Worm (Caenorhabditis elegans) whole organism, young adult: ENCODE measurements around the gene mog-5.

ENCODE experiments used
- F55B11.4 ChIP-seq: sonication (generic microtip); optimal IDR thresholded peaks from 2 replicates; lab custom pipeline; 2016; ENCODE audit warnings: missing compliant biosample characterization, missing genetic modification characterization, borderline replicate concordance; ENCODE audit not compliant: insufficient read depth
- T07F8.4 ChIP-seq: sonication (generic microtip); optimal IDR thresholded peaks from 2 replicates; lab custom pipeline; 2016; ENCODE audit warnings: mild to moderate bottlenecking, missing genetic modification characterization, moderate library complexity, missing compliant biosample characterization
- ama-1 ChIP-seq, 3 experiments: fragments of 150-350 bp in 1 of 3; sonication (generic microtip) in 2 of 3; optimal IDR thresholded peaks; 2 replicates each; lab custom pipeline; 2014 to 2018; ENCODE audit warnings: missing biosample characterization in 2 of 3, missing genetic modification characterization in 2 of 3, missing genetic modification reagents in 2 of 3
- dpl-1 ChIP-seq: fragments of 150-350 bp; optimal IDR thresholded peaks from 2 replicates; lab custom pipeline; 2014; ENCODE audit warnings: missing biosample characterization, missing genetic modification reagents, missing genetic modification characterization
- efl-1 ChIP-seq: fragments of 150-350 bp; optimal IDR thresholded peaks from 2 replicates; lab custom pipeline; 2014; ENCODE audit warnings: missing biosample characterization, missing genetic modification reagents, missing genetic modification characterization
- lin-35 ChIP-seq, 3 experiments: fragments of 150-350 bp in 2 of 3; sonication (generic microtip) in 1 of 3; optimal IDR thresholded peaks; 2 replicates each; lab custom pipeline; 2014 to 2018; ENCODE audit warnings: missing biosample characterization in 3 of 3, missing genetic modification characterization in 3 of 3, missing genetic modification reagents in 3 of 3
- madf-3 ChIP-seq: fragments of 200-800 bp; sonication (Bioruptor generic); IDR thresholded peaks from 2 replicates; pipeline ENCODE4 v1.3.6; 2022; ENCODE audit warnings: missing genetic modification reagents, missing genetic modification characterization, missing compliant biosample characterization
- mel-28 ChIP-seq: sonication (generic microtip); optimal IDR thresholded peaks from 2 replicates; lab custom pipeline; 2016; ENCODE audit warnings: borderline replicate concordance, mild to moderate bottlenecking, missing genetic modification characterization, missing compliant biosample characterization
- mxl-1 ChIP-seq: sonication (generic microtip); optimal IDR thresholded peaks from 2 replicates; lab custom pipeline; 2016; ENCODE audit warnings: missing genetic modification characterization, missing compliant biosample characterization
- sea-2 ChIP-seq: fragments of 200-800 bp; sonication (Bioruptor generic); IDR thresholded peaks from 2 replicates; pipeline ENCODE4 v1.3.6; 2022; ENCODE audit warnings: missing genetic modification characterization, missing compliant biosample characterization
- ztf-26 ChIP-seq: sonication (generic microtip); optimal IDR thresholded peaks from 2 replicates; lab custom pipeline; 2017; ENCODE audit warnings: missing genetic modification characterization, missing compliant biosample characterization

- TF ChIP-seq ztf-26 (tag; lab: Kevin White, UChicago), result no peak
- no peak for TF ChIP-seq mxl-1 (tag; lab: Kevin White, UChicago)
- no peak for TF ChIP-seq madf-3 (GFP tag; lab: Robert Waterston, UW)
- TF ChIP-seq mel-28 (tag; lab: Kevin White, UChicago), result no peak
- no peak for TF ChIP-seq T07F8.4 (tag; lab: Kevin White, UChicago)
- no peak for TF ChIP-seq sea-2 (GFP tag; lab: Robert Waterston, UW)
- TF ChIP-seq dpl-1 (GFP tag; lab: Kevin White, UChicago), result no peak
- no peak for TF ChIP-seq efl-1 (GFP tag; lab: Kevin White, UChicago)
- no peak for TF ChIP-seq lin-35 (GFP tag; optimal IDR thresholded peaks at IDR 0.05; lab: Kevin White, UChicago)
- no peak for TF ChIP-seq ama-1 (optimal IDR thresholded peaks at IDR 0.05; lab: Kevin White, UChicago)
- TF ChIP-seq ama-1 (GFP tag; optimal IDR thresholded peaks at IDR 0.05; lab: Kevin White, UChicago), result no peak
- TF ChIP-seq F55B11.4, result no peak
These were observed 49.9 kb downstream of the mog-5 start for ce11 chrII:5449219-5449618.
